Worm (Caenorhabditis elegans): Measurements from ENCODE around the gene asp-3.
A peak's percentile ranks its signal among the peaks of the same experiment; 100 is the strongest.

The asp-3 gene

DNA sequence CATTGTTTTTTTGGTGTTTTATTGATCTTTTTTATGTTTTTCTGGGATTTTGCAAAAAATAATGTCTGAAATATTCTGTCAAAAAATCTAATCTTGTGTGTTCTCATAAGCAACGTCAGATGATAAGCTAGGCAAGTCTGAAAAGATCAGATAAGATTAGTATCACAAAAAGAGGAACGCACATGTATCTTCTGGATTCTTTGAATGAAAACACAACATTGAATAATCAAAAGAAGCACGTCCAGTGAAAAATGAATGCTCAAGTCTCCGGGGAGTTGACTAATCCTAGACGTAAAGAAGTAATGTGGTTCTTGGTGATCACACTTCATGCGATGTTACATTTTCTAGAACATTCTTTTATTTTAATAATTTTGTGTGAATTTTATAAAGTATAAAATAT lies 14.6 kb downstream of the asp-3 start:
- peak; percentile 7 for TF ChIP-seq nhr-47 (tag; optimal IDR thresholded peaks at IDR 0.05)
- TF ChIP-seq ceh-82 (tag; optimal IDR thresholded peaks at IDR 0.05), result no peak
- TF ChIP-seq lin-14 (GFP tag; optimal IDR thresholded peaks at IDR 0.05), result no peak
- TF ChIP-seq dsc-1 (tag; optimal IDR thresholded peaks at IDR 0.05), result peak; percentile 73
- no peak for TF ChIP-seq nhr-77 (tag; optimal IDR thresholded peaks at IDR 0.05)
- TF ChIP-seq vab-15 (tag; optimal IDR thresholded peaks at IDR 0.05), result no peak
- TF ChIP-seq nhr-90 (tag; optimal IDR thresholded peaks at IDR 0.05; ENCODE audit: poor library complexity), result no peak
- no peak for TF ChIP-seq ceh-88 (GFP tag; IDR thresholded peaks at IDR 0.05)

DNA sequence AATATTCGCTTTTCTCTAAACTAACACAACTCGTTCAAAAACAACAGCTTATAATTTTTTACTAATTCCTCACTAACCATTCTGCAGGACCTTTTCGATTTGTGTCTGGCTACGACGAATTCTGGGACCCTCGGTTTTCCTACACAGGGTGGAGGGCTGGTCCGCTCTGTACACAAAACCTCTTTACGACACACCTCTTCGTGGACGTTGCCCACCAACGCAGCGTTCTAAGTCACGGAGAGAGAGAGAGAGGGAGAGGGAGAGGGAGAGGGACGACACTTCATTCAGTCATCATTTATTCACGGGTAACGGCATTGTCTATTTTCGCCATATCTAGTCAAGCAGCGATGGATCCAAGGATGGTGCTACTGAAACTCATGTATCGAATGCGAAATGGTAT lies 15.6 kb downstream of the asp-3 start, which contains the start of gene atg-2:
Gene atg-2 (plus strand): TSS at position 301 of the 400 bp plus-strand sequence.
- no peak for TF ChIP-seq dsc-1 (tag; optimal IDR thresholded peaks at IDR 0.05)
- no peak for TF ChIP-seq efl-1 (optimal IDR thresholded peaks at IDR 0.05)
- TF ChIP-seq efl-1 (GFP tag; optimal IDR thresholded peaks at IDR 0.05 in 1 of 2), result peak in 1 of 2 experiments; percentile 77
- TF ChIP-seq C04F5.9 (tag; optimal IDR thresholded peaks at IDR 0.05), result no peak

DNA sequence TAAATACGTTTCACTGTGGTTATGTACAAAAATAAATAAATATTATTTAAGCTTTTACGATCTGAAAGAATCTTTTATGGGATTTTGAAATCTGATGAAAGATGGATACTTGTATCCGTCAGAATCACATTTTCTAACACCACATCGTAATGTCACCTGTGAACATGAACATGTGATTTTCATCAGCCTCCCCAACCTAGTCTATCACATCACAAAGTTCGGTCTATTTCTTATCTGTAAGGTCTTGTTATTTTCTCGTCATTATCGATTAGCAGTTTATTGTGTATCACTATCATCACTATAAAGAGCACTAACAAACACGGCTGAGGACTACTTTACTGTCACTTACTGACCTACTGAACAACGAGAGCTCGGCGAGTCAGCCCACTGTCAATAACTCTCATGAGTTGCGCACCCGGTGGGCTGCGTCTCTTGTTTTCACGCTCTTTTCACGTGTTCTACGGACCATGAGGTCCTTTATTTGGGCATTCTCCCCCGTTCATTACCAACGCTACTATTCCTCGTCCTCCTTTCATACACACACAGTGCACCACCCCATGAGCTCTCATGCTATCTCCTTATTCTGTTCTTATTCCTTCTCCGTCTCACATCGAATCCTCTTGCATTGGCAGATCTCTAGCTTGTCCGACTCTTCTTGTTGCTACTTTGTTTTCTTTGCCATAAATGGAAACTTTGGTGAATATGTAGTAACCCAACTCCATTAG lies 16.4 kb downstream of the asp-3 start:
- TF ChIP-seq fkh-8 (tag; optimal IDR thresholded peaks at IDR 0.05) (no peak), ceh-8 (GFP tag; optimal IDR thresholded peaks at IDR 0.05) (no peak), egl-13 (tag; optimal IDR thresholded peaks at IDR 0.05) (no peak), isw-1 (GFP tag; IDR thresholded peaks at IDR 0.05) (no peak), fkh-10 (GFP tag; optimal IDR thresholded peaks at IDR 0.05) (no peak), lin-35 (GFP tag; optimal IDR thresholded peaks at IDR 0.05) (peak in 1 of 2 experiments; percentile 64), Y116A8C.19 (tag; optimal IDR thresholded peaks at IDR 0.05; ENCODE audit: borderline replicate concordance) (no peak), ceh-63 (GFP tag; optimal IDR thresholded peaks at IDR 0.05) (no peak), nhr-90 (tag; optimal IDR thresholded peaks at IDR 0.05; ENCODE audit: poor library complexity) (peak; percentile 29), nhr-77 (tag; optimal IDR thresholded peaks at IDR 0.05) (no peak), nhr-20 (tag; optimal IDR thresholded peaks at IDR 0.05) (peak; percentile 70), ces-1 (GFP tag; optimal IDR thresholded peaks at IDR 0.05) (no peak), ama-1 (optimal IDR thresholded peaks at IDR 0.05) (no peak), mef-2 (tag; optimal IDR thresholded peaks at IDR 0.05) (no peak), lin-14 (GFP tag; optimal IDR thresholded peaks at IDR 0.05) (peak; percentile 34), xbp-1 (tag; optimal IDR thresholded peaks at IDR 0.05) (no peak), elt-3 (tag; optimal IDR thresholded peaks at IDR 0.05) (peak in 2 of 6 experiments; percentile 10 to 39), lsy-2 (tag; optimal IDR thresholded peaks at IDR 0.05) (peak; percentile 9 to 20), pax-3 (tag; optimal IDR thresholded peaks at IDR 0.05) (no peak), lin-15B (tag; optimal IDR thresholded peaks at IDR 0.05) (no peak), fkh-4 (tag; optimal IDR thresholded peaks at IDR 0.05; ENCODE audit: borderline replicate concordance) (no peak), nhr-76 (tag; optimal IDR thresholded peaks at IDR 0.05) (no peak), C04F5.9 (tag; optimal IDR thresholded peaks at IDR 0.05) (no peak), unc-86 (tag; optimal IDR thresholded peaks at IDR 0.05) (no peak), vab-15 (tag; optimal IDR thresholded peaks at IDR 0.05) (no peak), alr-1 (tag; optimal IDR thresholded peaks at IDR 0.05; ENCODE audit: borderline replicate concordance) (no peak), efl-1 (optimal IDR thresholded peaks at IDR 0.05) (no peak), efl-1 (GFP tag; optimal IDR thresholded peaks at IDR 0.05 in 1 of 2) (peak; percentile 6 to 31), sox-4 (tag; optimal IDR thresholded peaks at IDR 0.05) (no peak), hlh-17 (GFP tag; optimal IDR thresholded peaks at IDR 0.05; ENCODE audit: borderline replicate concordance) (no peak), F16B12.6 (tag; optimal IDR thresholded peaks at IDR 0.05) (no peak), pag-3 (tag; optimal IDR thresholded peaks at IDR 0.05; ENCODE audit: borderline replicate concordance, insufficient read depth) (no peak), C16A3.4 (tag; optimal IDR thresholded peaks at IDR 0.05) (peak; percentile 6), mab-9 (GFP tag; IDR thresholded peaks at IDR 0.05) (no peak), nhr-47 (tag; optimal IDR thresholded peaks at IDR 0.05) (no peak), egl-27 (tag; optimal IDR thresholded peaks at IDR 0.05) (no peak), skn-1 (tag; optimal IDR thresholded peaks at IDR 0.05) (no peak), sup-37 (GFP tag; optimal IDR thresholded peaks at IDR 0.05) (no peak), mep-1 (tag; optimal IDR thresholded peaks at IDR 0.05) (peak; percentile 25), nhr-19 (GFP tag; conservative IDR thresholded peaks at IDR 0.05) (no peak), nhr-85 (tag) (peak; percentile 40), C34B4.2 (tag; optimal IDR thresholded peaks at IDR 0.05) (no peak), jun-1 (tag; optimal IDR thresholded peaks at IDR 0.05) (no peak)

Data from whole organism, L1 larva.